Worm (Caenorhabditis elegans) whole organism, L3 larva: ENCODE data around the gene cutl-24.

Experiments
- R02D3.7 ChIP-seq: fragments of 150-350 bp; optimal IDR thresholded peaks from 2 replicates; lab custom pipeline; 2014; ENCODE audit warnings: missing biosample characterization, missing genetic modification characterization
- aly-2 ChIP-seq: fragments of 150-350 bp; optimal IDR thresholded peaks from 2 replicates; lab custom pipeline; 2014; ENCODE audit warnings: missing biosample characterization, missing genetic modification characterization
- ama-1 ChIP-seq: fragments of 150-350 bp; optimal IDR thresholded peaks from 2 replicates; lab custom pipeline; 2018
- ceh-16 ChIP-seq: sonication (generic microtip); optimal IDR thresholded peaks from 2 replicates; lab custom pipeline; 2017; ENCODE audit warnings: missing biosample characterization, missing genetic modification characterization
- ceh-28 ChIP-seq: fragments of 150-350 bp; optimal IDR thresholded peaks from 2 replicates; lab custom pipeline; 2014; ENCODE audit warnings: missing biosample characterization, missing genetic modification reagents, missing genetic modification characterization
- ceh-82 ChIP-seq: fragments of 150-350 bp; optimal IDR thresholded peaks from 2 replicates; lab custom pipeline; 2014; ENCODE audit warnings: missing biosample characterization, missing genetic modification characterization
- ceh-9 ChIP-seq: sonication (generic microtip); optimal IDR thresholded peaks from 2 replicates; lab custom pipeline; 2018; ENCODE audit warnings: missing biosample characterization, missing genetic modification characterization
- daf-12 ChIP-seq: fragments of 150-350 bp; optimal IDR thresholded peaks from 2 replicates; lab custom pipeline; 2014; ENCODE audit warnings: missing biosample characterization, missing genetic modification reagents, missing genetic modification characterization
- egl-27 ChIP-seq: sonication (generic microtip); optimal IDR thresholded peaks from 4 replicates; lab custom pipeline; 2017; ENCODE audit warnings: missing biosample characterization, missing genetic modification reagents, missing genetic modification characterization
- egl-5 ChIP-seq: fragments of 150-350 bp; optimal IDR thresholded peaks from 2 replicates; lab custom pipeline; 2017; ENCODE audit warnings: missing biosample characterization, missing genetic modification reagents, missing genetic modification characterization, inconsistent platforms
- elt-1 ChIP-seq: fragments of 150-350 bp; optimal IDR thresholded peaks from 2 replicates; lab custom pipeline; 2014; ENCODE audit warnings: missing biosample characterization, missing genetic modification characterization
- elt-2 ChIP-seq: sonication (generic microtip); optimal IDR thresholded peaks from 2 replicates; lab custom pipeline; 2016; ENCODE audit warnings: missing genetic modification reagents, mild to moderate bottlenecking, missing genetic modification characterization, missing compliant biosample characterization
- elt-3 ChIP-seq, 3 experiments: fragments of 150-350 bp in 1 of 3; sonication (generic microtip) in 2 of 3; optimal IDR thresholded peaks; 2 replicates in 2 of 3; 4 replicates in 1 of 3; lab custom pipeline; 2014 to 2017; ENCODE audit warnings: missing biosample characterization in 3 of 3, missing genetic modification characterization in 3 of 3
- eor-1 ChIP-seq, 2 experiments: fragments of 150-350 bp; optimal IDR thresholded peaks; 2 replicates each; lab custom pipeline; 2014 to 2018; ENCODE audit warnings: missing biosample characterization in 2 of 2, missing genetic modification characterization in 2 of 2
- fkh-10 ChIP-seq: sonication (generic microtip); optimal IDR thresholded peaks from 2 replicates; lab custom pipeline; 2017; ENCODE audit warnings: missing biosample characterization, missing genetic modification reagents, missing genetic modification characterization
- fkh-2 ChIP-seq: fragments of 150-350 bp; optimal IDR thresholded peaks from 2 replicates; lab custom pipeline; 2014; ENCODE audit warnings: missing biosample characterization, missing genetic modification reagents, missing genetic modification characterization
- fos-1 ChIP-seq: fragments of 150-350 bp; optimal IDR thresholded peaks from 2 replicates; lab custom pipeline; 2014; ENCODE audit warnings: missing biosample characterization, missing genetic modification characterization
- hmg-11 ChIP-seq: sonication (generic microtip); optimal IDR thresholded peaks from 2 replicates; lab custom pipeline; 2016; ENCODE audit warnings: missing genetic modification characterization, missing compliant biosample characterization
- jun-1 ChIP-seq: fragments of 150-350 bp; optimal IDR thresholded peaks from 2 replicates; lab custom pipeline; 2014; ENCODE audit warnings: missing biosample characterization, missing genetic modification reagents, missing genetic modification characterization
- lin-15B ChIP-seq: fragments of 150-350 bp; optimal IDR thresholded peaks from 2 replicates; lab custom pipeline; 2014; ENCODE audit warnings: missing biosample characterization, missing genetic modification characterization
- lin-39 ChIP-seq: fragments of 150-350 bp; optimal IDR thresholded peaks from 2 replicates; lab custom pipeline; 2018; ENCODE audit warnings: missing biosample characterization, missing genetic modification reagents, missing genetic modification characterization
- mdl-1 ChIP-seq: fragments of 150-350 bp; optimal IDR thresholded peaks from 2 replicates; lab custom pipeline; 2014; ENCODE audit warnings: missing biosample characterization, missing genetic modification characterization
- mml-1 ChIP-seq: fragments of 150-350 bp; sonication (generic microtip); optimal IDR thresholded peaks from 3 replicates; lab custom pipeline; 2014; ENCODE audit warnings: missing biosample characterization, missing genetic modification characterization
- nfya-1 ChIP-seq: sonication (generic microtip); optimal IDR thresholded peaks from 2 replicates; lab custom pipeline; 2017; ENCODE audit warnings: missing genetic modification characterization, mild to moderate bottlenecking, missing compliant biosample characterization, antibody characterized with exemption, moderate library complexity; ENCODE audit not compliant: insufficient read depth
- nhr-11 ChIP-seq: fragments of 150-350 bp; optimal IDR thresholded peaks from 2 replicates; lab custom pipeline; 2014; ENCODE audit warnings: missing biosample characterization, missing genetic modification characterization
- nhr-23 ChIP-seq: fragments of 150-350 bp; optimal IDR thresholded peaks from 2 replicates; lab custom pipeline; 2014; ENCODE audit warnings: missing biosample characterization, missing genetic modification reagents, missing genetic modification characterization
- nhr-237 ChIP-seq: fragments of 150-350 bp; optimal IDR thresholded peaks from 2 replicates; lab custom pipeline; 2014; ENCODE audit warnings: missing biosample characterization, missing genetic modification characterization
- nhr-25 ChIP-seq: sonication (generic microtip); optimal IDR thresholded peaks from 2 replicates; lab custom pipeline; 2017; ENCODE audit warnings: missing biosample characterization, missing genetic modification characterization
- nhr-28 ChIP-seq: fragments of 150-350 bp; optimal IDR thresholded peaks from 2 replicates; lab custom pipeline; 2014; ENCODE audit warnings: missing biosample characterization, missing genetic modification characterization
- nhr-43 ChIP-seq: sonication (generic microtip); optimal IDR thresholded peaks from 2 replicates; lab custom pipeline; 2016; ENCODE audit warnings: mild to moderate bottlenecking, missing genetic modification characterization, missing compliant biosample characterization; ENCODE audit not compliant: poor library complexity, severe bottlenecking
- nhr-77 ChIP-seq: fragments of 150-350 bp; optimal IDR thresholded peaks from 2 replicates; lab custom pipeline; 2014; ENCODE audit warnings: missing biosample characterization, missing genetic modification characterization
- pha-4 ChIP-seq: fragments of 150-350 bp; optimal IDR thresholded peaks from 2 replicates; lab custom pipeline; 2014; ENCODE audit warnings: missing biosample characterization, missing genetic modification reagents, missing genetic modification characterization
- pqm-1 ChIP-seq: fragments of 150-350 bp; optimal IDR thresholded peaks from 2 replicates; lab custom pipeline; 2017; ENCODE audit warnings: missing biosample characterization, missing genetic modification characterization, inconsistent platforms
- sea-2 ChIP-seq: fragments of 150-350 bp; sonication (generic microtip); optimal IDR thresholded peaks from 4 replicates; lab custom pipeline; 2014; ENCODE audit warnings: missing biosample characterization, missing genetic modification reagents, missing genetic modification characterization
- snpc-4 ChIP-seq: fragments of 150-350 bp; optimal IDR thresholded peaks from 2 replicates; lab custom pipeline; 2014; ENCODE audit warnings: missing biosample characterization, missing genetic modification characterization
- tbx-2 ChIP-seq: sonication (generic microtip); optimal IDR thresholded peaks from 2 replicates; lab custom pipeline; 2016; ENCODE audit warnings: mild to moderate bottlenecking, missing genetic modification characterization, missing compliant biosample characterization
- unc-39 ChIP-seq: sonication (generic microtip); optimal IDR thresholded peaks from 4 replicates; lab custom pipeline; 2017; ENCODE audit warnings: missing biosample characterization, missing genetic modification characterization
- zag-1 ChIP-seq: fragments of 150-350 bp; optimal IDR thresholded peaks from 2 replicates; lab custom pipeline; 2014; ENCODE audit warnings: missing biosample characterization, missing genetic modification characterization
- ztf-11 ChIP-seq: fragments of 150-350 bp; optimal IDR thresholded peaks from 2 replicates; lab custom pipeline; 2014; ENCODE audit warnings: missing biosample characterization, missing genetic modification characterization
- ztf-4 ChIP-seq: fragments of 150-350 bp; optimal IDR thresholded peaks from 2 replicates; lab custom pipeline; 2014; ENCODE audit warnings: missing biosample characterization, missing genetic modification characterization

The cutl-24 gene

ce11 chrIV:164777-165176 lies at the start of gene cutl-24:
Gene cutl-24, plus strand, starts transcription at chrIV:165077.
- TF ChIP-seq elt-2 (tag; lab: Kevin White, UChicago) (peak; percentile 2), ztf-4 (no peak)
- TF ChIP-seq, all 47 proteins: peak for 1

DNA sequence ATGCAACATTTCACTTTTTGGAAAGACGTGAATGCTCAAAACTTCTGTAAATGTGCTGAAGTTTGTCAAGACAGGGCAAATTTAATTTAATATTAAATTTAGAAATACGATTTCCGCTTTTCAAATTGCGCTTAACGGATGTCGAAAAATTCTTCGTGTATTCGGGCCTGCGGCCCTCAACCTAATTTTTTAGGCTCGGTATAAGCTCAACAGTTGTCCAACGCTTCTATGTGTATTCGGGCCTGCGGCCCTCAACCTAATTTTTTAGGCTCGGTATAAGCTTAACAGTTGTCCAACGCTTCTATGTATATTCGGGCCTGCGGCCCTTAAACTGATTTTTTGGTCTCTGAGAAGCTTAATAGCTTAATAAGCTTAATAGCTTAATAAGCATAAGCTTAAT lies 46.1 kb upstream of the cutl-24 start:
- no peak for TF ChIP-seq sea-2 (GFP tag; lab: Kevin White, UChicago)
- no peak for TF ChIP-seq nhr-11 (tag; lab: Kevin White, UChicago)
- no peak for TF ChIP-seq hmg-11 (tag; lab: Kevin White, UChicago)
- no peak for TF ChIP-seq zag-1
- TF ChIP-seq elt-1: no peak
- TF ChIP-seq mml-1 (tag; lab: Kevin White, UChicago): no peak
- TF ChIP-seq ztf-4: no peak
- TF ChIP-seq jun-1 (tag; lab: Kevin White, UChicago): no peak
- no peak for TF ChIP-seq tbx-2 (tag; lab: Kevin White, UChicago)
- TF ChIP-seq nfya-1 (tag; lab: Kevin White, UChicago): no peak
- TF ChIP-seq ceh-9: no peak
- TF ChIP-seq nhr-28 (tag; lab: Kevin White, UChicago): no peak
- TF ChIP-seq ceh-16 (tag; lab: Kevin White, UChicago): no peak
- no peak for TF ChIP-seq fos-1 (tag; lab: Kevin White, UChicago)
- no peak for TF ChIP-seq nhr-23
- no peak for TF ChIP-seq nhr-43 (tag; lab: Kevin White, UChicago)
- TF ChIP-seq unc-39 (tag; lab: Kevin White, UChicago): no peak

- TF ChIP-seq fkh-10 (GFP tag; lab: Kevin White, UChicago): no peak
- TF ChIP-seq fkh-2 (tag; lab: Kevin White, UChicago): no peak
- TF ChIP-seq R02D3.7 (tag; lab: Kevin White, UChicago): no peak
- no peak for TF ChIP-seq eor-1 (tag; optimal IDR thresholded peaks at IDR 0.05; lab: Kevin White, UChicago)
- no peak for TF ChIP-seq elt-1
- TF ChIP-seq, all 47 proteins: peak for 0
These were observed 45.1 kb upstream of the cutl-24 start for ce11 chrIV:119792-120191.

DNA sequence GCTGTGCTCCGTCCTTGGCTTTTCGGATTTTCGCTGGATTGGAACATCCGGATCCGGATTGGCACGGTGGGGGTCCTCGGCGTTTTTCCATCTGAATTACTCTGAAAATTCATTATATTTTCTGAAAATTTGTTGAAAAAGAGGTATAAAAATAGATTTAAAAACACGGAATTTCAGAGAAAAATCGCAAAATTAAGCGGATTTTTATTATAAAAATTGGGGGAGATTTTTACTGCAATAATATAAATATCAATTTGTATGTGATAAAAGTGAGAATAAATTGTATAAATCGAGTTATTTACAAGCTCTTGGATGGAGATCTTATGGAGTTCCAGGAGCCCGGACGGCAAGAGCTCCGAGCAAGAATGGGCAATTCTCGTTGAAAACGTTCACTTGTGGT lies 43.3 kb upstream of the cutl-24 start, which contains the start of gene tut-1:
Gene tut-1 (minus strand): TSS at position 101 of the 400 bp plus-strand sequence.
- TF ChIP-seq ceh-9: no peak
- TF ChIP-seq aly-2 (tag; lab: Kevin White, UChicago): no peak
- no peak for TF ChIP-seq nhr-25 (tag; lab: Kevin White, UChicago)
- TF ChIP-seq fkh-10 (GFP tag; lab: Kevin White, UChicago): no peak
- TF ChIP-seq ama-1 (lab: Kevin White, UChicago): no peak
- no peak for TF ChIP-seq nhr-28 (tag; lab: Kevin White, UChicago)

- TF ChIP-seq nhr-43 (tag; lab: Kevin White, UChicago): no peak
- peak; percentile 1 for TF ChIP-seq fkh-10 (GFP tag; lab: Kevin White, UChicago)
- TF ChIP-seq lin-39 (tag; lab: Kevin White, UChicago): peak; percentile 27
- TF ChIP-seq elt-2 (tag; lab: Kevin White, UChicago): peak; percentile 38
- TF ChIP-seq sea-2 (GFP tag; lab: Kevin White, UChicago): no peak
- TF ChIP-seq mdl-1: no peak
- TF ChIP-seq ceh-16 (tag; lab: Kevin White, UChicago): no peak
- TF ChIP-seq nhr-23: peak; percentile 19
- no peak for TF ChIP-seq elt-1
- peak; percentile 4 for TF ChIP-seq R02D3.7 (tag; lab: Kevin White, UChicago)
- no peak for TF ChIP-seq daf-12 (tag; lab: Kevin White, UChicago)
- no peak for TF ChIP-seq egl-27 (tag; lab: Kevin White, UChicago)
- peak; percentile 60 for TF ChIP-seq lin-15B (tag; lab: Kevin White, UChicago)
- TF ChIP-seq fos-1 (tag; lab: Kevin White, UChicago): no peak
- TF ChIP-seq nhr-11 (tag; lab: Kevin White, UChicago): no peak
- peak; percentile 17 for TF ChIP-seq pqm-1 (tag; lab: Kevin White, UChicago)
- peak; percentile 61 for TF ChIP-seq egl-5 (tag; lab: Kevin White, UChicago)
- no peak for TF ChIP-seq nhr-28 (tag; lab: Kevin White, UChicago)
- TF ChIP-seq snpc-4 (tag; lab: Kevin White, UChicago): peak; percentile 64
- TF ChIP-seq nhr-237: no peak
- peak; percentile 77 for TF ChIP-seq nfya-1 (tag; lab: Kevin White, UChicago)
- no peak for TF ChIP-seq nhr-77 (tag; lab: Kevin White, UChicago)
- peak; percentile 53 for TF ChIP-seq hmg-11 (tag; lab: Kevin White, UChicago)
- no peak for TF ChIP-seq fkh-2 (tag; lab: Kevin White, UChicago)
- TF ChIP-seq ztf-4: no peak
- TF ChIP-seq ztf-11: no peak
- TF ChIP-seq pha-4 (tag; lab: Kevin White, UChicago): peak; percentile 60
- no peak for TF ChIP-seq ceh-82
- TF ChIP-seq nhr-25 (tag; lab: Kevin White, UChicago): peak; percentile 28
- no peak for TF ChIP-seq unc-39 (tag; lab: Kevin White, UChicago)
- TF ChIP-seq ceh-28 (tag; lab: Kevin White, UChicago): peak; percentile 63
- no peak for TF ChIP-seq elt-3 (tag; optimal IDR thresholded peaks at IDR 0.05; lab: Kevin White, UChicago)
These were observed 38.7 kb upstream of the cutl-24 start, which contains the start of the genes grld-1 and cox-6C for ce11 chrIV:125881-126781. Gene grld-1, minus strand, starts transcription at chrIV:125931. Gene cox-6C, plus strand, starts transcription at chrIV:126731.
